Worm (Caenorhabditis elegans) whole organism, late embryonic: Measurements from ENCODE around the gene madf-8.
A peak's percentile ranks its signal among the peaks of the same experiment; 100 is the strongest.

ENCODE experiments used
- C08G9.2 ChIP-seq: sonication (generic microtip); optimal IDR thresholded peaks from 2 replicates; lab custom pipeline; 2016; ENCODE audit warnings: mild to moderate bottlenecking, missing genetic modification characterization, moderate library complexity, missing compliant biosample characterization
- C38D4.7 ChIP-seq: fragments of 200-800 bp; sonication (Bioruptor generic); optimal IDR thresholded peaks from 2 replicates; lab custom pipeline; 2018; ENCODE audit warnings: mild to moderate bottlenecking, missing genetic modification characterization, moderate library complexity, missing compliant biosample characterization
- K02D7.2 ChIP-seq: sonication (generic microtip); optimal IDR thresholded peaks from 2 replicates; lab custom pipeline; 2017; ENCODE audit warnings: mild to moderate bottlenecking, missing genetic modification characterization, missing compliant biosample characterization
- ahr-1 ChIP-seq: sonication (generic microtip); optimal IDR thresholded peaks from 2 replicates; lab custom pipeline; 2016; ENCODE audit warnings: missing genetic modification characterization, missing compliant biosample characterization
- ceh-14 ChIP-seq: sonication (generic microtip); optimal IDR thresholded peaks from 2 replicates; lab custom pipeline; 2016; ENCODE audit warnings: missing genotype, missing genetic modification characterization, missing compliant biosample characterization
- ceh-18 ChIP-seq: sonication (generic microtip); optimal IDR thresholded peaks from 2 replicates; lab custom pipeline; 2016; ENCODE audit warnings: missing genetic modification characterization, missing compliant biosample characterization
- ceh-19 ChIP-seq: fragments of 200-800 bp; sonication (Bioruptor generic); optimal IDR thresholded peaks from 2 replicates; lab custom pipeline; 2018; ENCODE audit warnings: mild to moderate bottlenecking, missing genetic modification characterization, missing compliant biosample characterization
- ceh-2 ChIP-seq: sonication (generic microtip); optimal IDR thresholded peaks from 2 replicates; lab custom pipeline; 2016; ENCODE audit warnings: missing genotype, missing genetic modification characterization, missing compliant biosample characterization
- ceh-22 ChIP-seq: sonication (generic microtip); optimal IDR thresholded peaks from 2 replicates; lab custom pipeline; 2017; ENCODE audit warnings: missing biosample characterization, missing genetic modification characterization
- ceh-24 ChIP-seq: sonication (generic microtip); optimal IDR thresholded peaks from 2 replicates; lab custom pipeline; 2016; ENCODE audit warnings: mild to moderate bottlenecking, missing genetic modification characterization, missing compliant biosample characterization
- ceh-31 ChIP-seq: sonication (generic microtip); optimal IDR thresholded peaks from 2 replicates; lab custom pipeline; 2016; ENCODE audit warnings: missing genetic modification characterization, missing compliant biosample characterization
- ceh-34 ChIP-seq: sonication (generic microtip); optimal IDR thresholded peaks from 2 replicates; lab custom pipeline; 2016; ENCODE audit warnings: mild to moderate bottlenecking, missing genetic modification characterization, missing compliant biosample characterization
- ceh-9 ChIP-seq: sonication (generic microtip); optimal IDR thresholded peaks from 2 replicates; lab custom pipeline; 2016; ENCODE audit warnings: mild to moderate bottlenecking, missing genetic modification characterization, inconsistent platforms, missing compliant biosample characterization
- dmd-4 ChIP-seq: sonication (generic microtip); optimal IDR thresholded peaks from 2 replicates; lab custom pipeline; 2016; ENCODE audit warnings: borderline replicate concordance, missing genetic modification characterization, missing compliant biosample characterization
- elt-2 ChIP-seq: sonication (generic microtip); optimal IDR thresholded peaks from 2 replicates; lab custom pipeline; 2016; ENCODE audit warnings: missing genetic modification reagents, missing genetic modification characterization, missing compliant biosample characterization
- ets-4 ChIP-seq: sonication (generic microtip); optimal IDR thresholded peaks from 2 replicates; lab custom pipeline; 2016; ENCODE audit warnings: missing genetic modification characterization, missing compliant biosample characterization
- hlh-13 ChIP-seq: fragments of 200-800 bp; sonication (Bioruptor generic); optimal IDR thresholded peaks from 2 replicates; lab custom pipeline; 2018; ENCODE audit warnings: mild to moderate bottlenecking, missing genetic modification characterization, missing compliant biosample characterization
- hlh-15 ChIP-seq: sonication (generic microtip); optimal IDR thresholded peaks from 2 replicates; lab custom pipeline; 2016; ENCODE audit warnings: missing genetic modification characterization, missing compliant biosample characterization
- hlh-30 ChIP-seq: sonication (generic microtip); optimal IDR thresholded peaks from 2 replicates; lab custom pipeline; 2017; ENCODE audit warnings: antibody characterized with exemption, missing genetic modification characterization, missing compliant biosample characterization; ENCODE audit not compliant: insufficient read depth
- hlh-6 ChIP-seq: sonication (generic microtip); optimal IDR thresholded peaks from 2 replicates; lab custom pipeline; 2016; ENCODE audit warnings: missing genotype, missing genetic modification characterization, missing compliant biosample characterization
- lim-6 ChIP-seq: sonication (generic microtip); optimal IDR thresholded peaks from 2 replicates; lab custom pipeline; 2016; ENCODE audit warnings: missing genetic modification characterization, missing compliant biosample characterization
- lin-11 ChIP-seq: fragments of 200-800 bp; sonication (Bioruptor generic); optimal IDR thresholded peaks from 2 replicates; lab custom pipeline; 2018; ENCODE audit warnings: mild to moderate bottlenecking, missing genetic modification characterization, missing compliant biosample characterization
- mec-3 ChIP-seq: sonication (generic microtip); optimal IDR thresholded peaks from 2 replicates; lab custom pipeline; 2016; ENCODE audit warnings: borderline replicate concordance, missing genetic modification characterization, missing compliant biosample characterization
- odd-2 ChIP-seq: sonication (generic microtip); optimal IDR thresholded peaks from 2 replicates; lab custom pipeline; 2017; ENCODE audit warnings: antibody characterized with exemption, mild to moderate bottlenecking, missing genetic modification characterization, missing compliant biosample characterization
- pag-3 ChIP-seq: sonication (generic microtip); optimal IDR thresholded peaks from 2 replicates; lab custom pipeline; 2016; ENCODE audit warnings: missing compliant biosample characterization, missing genetic modification characterization, borderline replicate concordance
- pqm-1 ChIP-seq: sonication (generic microtip); optimal IDR thresholded peaks from 2 replicates; lab custom pipeline; 2016; ENCODE audit warnings: missing genetic modification characterization, missing compliant biosample characterization
- pros-1 ChIP-seq: fragments of 150-350 bp; optimal IDR thresholded peaks from 2 replicates; lab custom pipeline; 2014; ENCODE audit warnings: missing biosample characterization, missing genetic modification reagents, missing genetic modification characterization
- rnt-1 ChIP-seq: sonication (generic microtip); optimal IDR thresholded peaks from 2 replicates; lab custom pipeline; 2016; ENCODE audit warnings: missing genetic modification characterization, missing compliant biosample characterization
- sox-2 ChIP-seq: fragments of 200-800 bp; sonication (Bioruptor generic); IDR thresholded peaks from 2 replicates; pipeline ENCODE4 v1.3.6; 2022; ENCODE audit warnings: missing genetic modification reagents, missing genetic modification characterization, missing compliant biosample characterization
- tbx-2 ChIP-seq: sonication (generic microtip); optimal IDR thresholded peaks from 2 replicates; lab custom pipeline; 2016; ENCODE audit warnings: missing genetic modification characterization, missing compliant biosample characterization
- tbx-7 ChIP-seq: sonication (generic microtip); optimal IDR thresholded peaks from 2 replicates; lab custom pipeline; 2016; ENCODE audit warnings: missing genotype, missing genetic modification characterization, missing compliant biosample characterization
- unc-3 ChIP-seq, 2 experiments: fragments of 200-800 bp in 1 of 2; sonication (Bioruptor generic) in 1 of 2; sonication (generic microtip) in 1 of 2; conservative IDR thresholded peaks in 1 of 2; optimal IDR thresholded peaks in 1 of 2; 2 replicates each; pipeline versions ENCODE4 v1.3.6 to Lab custom; 2016 to 2022; ENCODE audit warnings: missing compliant biosample characterization in 2 of 2, missing genetic modification characterization in 2 of 2, missing genetic modification reagents in 1 of 2
- zip-5 ChIP-seq: sonication (generic microtip); optimal IDR thresholded peaks from 2 replicates; lab custom pipeline; 2016; ENCODE audit warnings: missing genetic modification characterization, missing compliant biosample characterization
- ztf-16 ChIP-seq: sonication (generic microtip); optimal IDR thresholded peaks from 2 replicates; lab custom pipeline; 2017; ENCODE audit warnings: missing genetic modification characterization, missing compliant biosample characterization

madf-8 gene

DNA sequence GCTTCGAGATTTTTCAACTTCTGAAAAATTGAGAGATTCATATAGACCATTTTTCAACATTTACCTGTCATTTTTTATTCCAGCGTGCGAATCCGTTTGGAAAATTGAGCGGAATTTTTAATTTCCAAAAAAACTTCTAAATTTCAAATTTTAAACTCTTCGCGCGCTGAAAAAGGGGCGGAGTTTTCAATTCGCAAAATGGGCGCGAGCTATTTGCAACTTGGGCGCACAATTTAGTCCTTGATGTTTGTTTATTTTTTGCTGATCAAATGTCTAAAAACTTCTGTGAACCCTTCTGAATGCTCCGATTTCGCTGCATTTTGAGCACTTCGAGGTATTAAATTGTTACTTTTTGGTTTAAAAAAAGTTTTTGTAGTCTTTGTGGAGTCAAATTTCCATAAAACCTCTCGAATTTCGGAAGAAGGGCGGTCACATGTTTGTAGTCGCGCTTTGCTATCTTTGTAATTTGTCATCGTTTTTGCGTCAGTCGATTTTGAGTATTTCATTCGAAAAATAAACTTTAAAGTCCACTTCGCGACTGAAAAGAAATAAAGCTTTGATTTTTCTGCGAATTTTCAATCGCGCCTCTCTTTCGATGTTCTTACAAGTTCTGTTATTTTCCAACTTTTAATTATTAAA is at the start of gene madf-8, which contains the start of gene gsr-1:
TSS of gene madf-8 (minus strand) at position 156 of the 639 bp plus-strand sequence.
TSS of gene gsr-1 (plus strand) at position 231 of the 639 bp plus-strand sequence.
- TF ChIP-seq dmd-4 (no peak), unc-3 (GFP tag; conservative IDR thresholded peaks at IDR 0.05; lab: Robert Waterston, UW) (no peak), unc-3 (tag; optimal IDR thresholded peaks at IDR 0.05; lab: Kevin White, UChicago) (no peak), ceh-19 (GFP tag; lab: Kevin White, UChicago) (no peak), ceh-14 (tag; lab: Kevin White, UChicago) (no peak), K02D7.2 (tag; lab: Kevin White, UChicago) (no peak), ceh-22 (tag; lab: Kevin White, UChicago) (no peak), ceh-31 (tag; lab: Kevin White, UChicago) (peak; percentile 42), pqm-1 (tag; lab: Kevin White, UChicago) (no peak), elt-2 (tag; lab: Kevin White, UChicago) (peak; percentile 0), tbx-2 (tag; lab: Kevin White, UChicago) (no peak), pag-3 (tag; lab: Kevin White, UChicago) (no peak), rnt-1 (tag; lab: Kevin White, UChicago) (peak; percentile 1), ceh-34 (peak; percentile 21), ceh-18 (tag; lab: Kevin White, UChicago) (peak; percentile 9), hlh-6 (tag; lab: Kevin White, UChicago) (no peak), lin-11 (tag; lab: Kevin White, UChicago) (no peak), hlh-30 (tag; lab: Kevin White, UChicago) (no peak), C38D4.7 (no peak), ztf-16 (tag; lab: Kevin White, UChicago) (no peak), ceh-9 (tag; lab: Kevin White, UChicago) (no peak), lim-6 (tag; lab: Kevin White, UChicago) (no peak), tbx-7 (tag; lab: Kevin White, UChicago) (no peak), ceh-24 (tag; lab: Kevin White, UChicago) (no peak), hlh-15 (tag; lab: Kevin White, UChicago) (no peak), zip-5 (no peak), odd-2 (tag; lab: Kevin White, UChicago) (no peak)
- TF ChIP-seq, all 69 proteins: peak for 5

DNA sequence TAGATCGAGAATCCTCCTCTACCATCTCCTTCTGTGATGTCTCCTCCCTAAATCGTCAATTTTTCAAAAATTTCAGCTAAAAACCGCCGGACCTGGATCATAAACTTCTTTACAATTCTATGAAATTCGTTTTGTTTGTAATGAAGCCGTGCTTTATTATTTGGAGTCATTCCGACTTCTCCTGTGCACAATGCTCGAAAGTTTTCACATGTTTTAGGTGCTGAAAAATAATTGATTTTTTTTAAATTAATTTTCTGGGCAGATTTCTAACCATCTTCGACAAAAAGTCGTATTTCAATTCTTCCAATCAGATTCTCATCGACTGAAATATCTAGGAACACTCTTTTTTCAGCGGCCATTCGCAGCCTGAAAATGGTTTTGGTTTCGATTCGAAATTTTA is 48.6 kb upstream of the madf-8 start, which contains the start of gene cyn-9:
TSS of gene cyn-9 (minus strand) at position 366 of the 400 bp plus-strand sequence.
- no peak for TF ChIP-seq odd-2 (tag; lab: Kevin White, UChicago)
- no peak for TF ChIP-seq rnt-1 (tag; lab: Kevin White, UChicago)
- no peak for TF ChIP-seq mec-3 (tag; lab: Kevin White, UChicago)

DNA sequence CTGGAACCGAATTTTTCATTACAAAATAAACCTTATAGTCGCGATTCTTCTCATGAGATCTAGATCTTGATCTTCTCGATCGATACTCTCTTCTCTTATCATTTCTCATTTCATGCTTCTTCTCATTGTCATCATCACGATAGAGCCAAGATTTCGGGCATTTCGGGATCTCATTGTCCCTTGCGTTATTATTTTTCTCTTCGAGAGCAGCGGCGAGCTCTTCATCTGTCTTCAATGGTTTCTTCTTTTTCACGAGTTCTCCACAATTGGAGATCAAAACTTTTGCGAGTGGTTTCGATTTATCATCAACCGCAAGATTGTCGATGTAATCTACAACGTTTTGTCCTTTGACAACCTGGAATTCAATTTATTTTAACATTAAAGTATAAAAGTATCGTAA is 47.7 kb upstream of the madf-8 start:
- TF ChIP-seq ceh-22 (tag; lab: Kevin White, UChicago) (no peak), pros-1 (tag; lab: Kevin White, UChicago) (no peak), hlh-13 (no peak), hlh-6 (tag; lab: Kevin White, UChicago) (no peak), ahr-1 (tag; lab: Kevin White, UChicago) (no peak)

DNA sequence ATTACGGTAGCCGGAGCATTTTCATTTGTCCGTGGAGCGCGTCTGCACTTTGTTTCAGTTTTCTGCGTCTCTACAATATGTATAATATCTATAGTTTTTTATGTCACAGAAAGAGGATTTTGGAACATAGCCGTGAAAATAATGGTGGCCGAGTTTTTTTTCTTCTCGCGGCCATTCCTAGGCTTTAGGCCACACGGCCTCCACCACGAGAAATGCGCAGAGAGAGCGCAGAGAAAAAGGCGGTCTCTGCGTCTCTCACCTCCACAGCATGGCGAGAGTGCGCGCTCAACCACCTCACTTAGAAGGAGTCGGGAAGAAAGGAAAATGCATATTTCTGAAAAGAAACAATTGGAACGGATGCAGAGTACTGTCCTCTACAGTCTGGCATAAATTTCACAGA is 44.8 kb upstream of the madf-8 start:
- peak; percentile 44 for TF ChIP-seq ceh-31 (tag; lab: Kevin White, UChicago)
- 0 out of 2 replicates have a peak, but pooled peaks have one; percentile 19 for TF ChIP-seq sox-2
- peak; percentile 5 for TF ChIP-seq ets-4 (tag; lab: Kevin White, UChicago)
- peak; percentile 21 for TF ChIP-seq C08G9.2 (tag; lab: Kevin White, UChicago)
- TF ChIP-seq ceh-2 = peak; percentile 22
